Worm (Caenorhabditis elegans) whole organism, L2 larva: Measurements from ENCODE around the gene wdr-37.

Experiments used
- C34F6.9 ChIP-seq: fragments of 150-350 bp; optimal IDR thresholded peaks from 2 replicates; lab custom pipeline; 2014; ENCODE audit warnings: missing biosample characterization, missing genetic modification characterization
- F13H6.1 ChIP-seq: sonication (generic microtip); optimal IDR thresholded peaks from 2 replicates; lab custom pipeline; 2016; ENCODE audit warnings: missing genetic modification characterization, missing compliant biosample characterization
- R02D3.7 ChIP-seq: fragments of 150-350 bp; optimal IDR thresholded peaks from 2 replicates; lab custom pipeline; 2014; ENCODE audit warnings: missing biosample characterization, missing genetic modification characterization
- Y55F3AM.14 ChIP-seq: fragments of 200-800 bp; sonication (Bioruptor generic); optimal IDR thresholded peaks from 2 replicates; lab custom pipeline; 2018; ENCODE audit warnings: mild to moderate bottlenecking, missing genetic modification characterization, missing compliant biosample characterization
- ZK546.5 ChIP-seq: sonication (generic microtip); optimal IDR thresholded peaks from 2 replicates; lab custom pipeline; 2017; ENCODE audit warnings: missing biosample characterization, missing genetic modification characterization
- alr-1 ChIP-seq: fragments of 150-350 bp; optimal IDR thresholded peaks from 2 replicates; lab custom pipeline; 2014; ENCODE audit warnings: missing biosample characterization, missing genetic modification characterization
- aly-2 ChIP-seq: fragments of 150-350 bp; optimal IDR thresholded peaks from 2 replicates; lab custom pipeline; 2014; ENCODE audit warnings: missing biosample characterization, missing genetic modification characterization
- ama-1 ChIP-seq: fragments of 150-350 bp; optimal IDR thresholded peaks from 2 replicates; lab custom pipeline; 2018; ENCODE audit warnings: inconsistent platforms
- blmp-1 ChIP-seq: sonication (generic microtip); optimal IDR thresholded peaks from 2 replicates; lab custom pipeline; 2017; ENCODE audit warnings: missing genetic modification characterization, mild to moderate bottlenecking, missing compliant biosample characterization, antibody characterized with exemption, moderate library complexity; ENCODE audit not compliant: insufficient read depth
- ceh-16 ChIP-seq: fragments of 150-350 bp; optimal IDR thresholded peaks from 2 replicates; lab custom pipeline; 2014; ENCODE audit warnings: missing biosample characterization, missing genetic modification characterization
- crh-2 ChIP-seq: sonication (generic microtip); optimal IDR thresholded peaks from 2 replicates; lab custom pipeline; 2017; ENCODE audit warnings: missing biosample characterization, missing genetic modification characterization
- dmd-4 ChIP-seq: sonication (generic microtip); optimal IDR thresholded peaks from 2 replicates; lab custom pipeline; 2017; ENCODE audit warnings: missing biosample characterization, missing genetic modification characterization
- egl-27 ChIP-seq: sonication (generic microtip); optimal IDR thresholded peaks from 3 replicates; lab custom pipeline; 2017; ENCODE audit warnings: missing biosample characterization, missing genetic modification reagents, missing genetic modification characterization
- elt-1 ChIP-seq: fragments of 150-350 bp; optimal IDR thresholded peaks from 2 replicates; lab custom pipeline; 2014; ENCODE audit warnings: missing biosample characterization, missing genetic modification characterization
- elt-3 ChIP-seq: sonication (generic microtip); optimal IDR thresholded peaks from 2 replicates; lab custom pipeline; 2017; ENCODE audit warnings: missing biosample characterization, missing genetic modification characterization
- fos-1 ChIP-seq: fragments of 150-350 bp; optimal IDR thresholded peaks from 2 replicates; lab custom pipeline; 2014; ENCODE audit warnings: missing biosample characterization, missing genetic modification characterization
- gmeb-1 ChIP-seq: fragments of 150-350 bp; optimal IDR thresholded peaks from 2 replicates; lab custom pipeline; 2014; ENCODE audit warnings: missing biosample characterization, missing genetic modification characterization
- lin-11 ChIP-seq: fragments of 150-350 bp; sonication (generic microtip); optimal IDR thresholded peaks from 2 replicates; lab custom pipeline; 2014; ENCODE audit warnings: missing biosample characterization, missing genetic modification characterization, inconsistent platforms, mixed read lengths
- lin-13 ChIP-seq: fragments of 150-350 bp; optimal IDR thresholded peaks from 2 replicates; lab custom pipeline; 2014; ENCODE audit warnings: missing biosample characterization, missing genetic modification reagents, missing genetic modification characterization
- lin-39 ChIP-seq: fragments of 150-350 bp; optimal IDR thresholded peaks from 2 replicates; lab custom pipeline; 2014; ENCODE audit warnings: missing biosample characterization, missing genetic modification reagents, missing genetic modification characterization
- lsy-2 ChIP-seq, 2 experiments: fragments of 150-350 bp in 1 of 2; sonication (generic microtip) in 1 of 2; optimal IDR thresholded peaks; 2 replicates each; lab custom pipeline; 2014 to 2017; ENCODE audit warnings: missing biosample characterization in 2 of 2, missing genetic modification characterization in 2 of 2
- mab-5 ChIP-seq: fragments of 150-350 bp; optimal IDR thresholded peaks from 2 replicates; lab custom pipeline; 2014; ENCODE audit warnings: missing biosample characterization, missing genetic modification characterization
- mdl-1 ChIP-seq, 2 experiments: fragments of 150-350 bp in 1 of 2; sonication (generic microtip) in 1 of 2; optimal IDR thresholded peaks; 2 replicates each; lab custom pipeline; 2017; ENCODE audit warnings: missing biosample characterization in 2 of 2, missing genetic modification characterization in 2 of 2
- nhr-10 ChIP-seq: sonication (generic microtip); optimal IDR thresholded peaks from 2 replicates; lab custom pipeline; 2017; ENCODE audit warnings: missing biosample characterization, missing genetic modification characterization
- nhr-11 ChIP-seq: fragments of 150-350 bp; optimal IDR thresholded peaks from 2 replicates; lab custom pipeline; 2014; ENCODE audit warnings: missing biosample characterization, missing genetic modification characterization
- nhr-12 ChIP-seq: fragments of 150-350 bp; optimal IDR thresholded peaks from 2 replicates; lab custom pipeline; 2014; ENCODE audit warnings: missing biosample characterization, missing genetic modification characterization
- nhr-129 ChIP-seq: fragments of 150-350 bp; optimal IDR thresholded peaks from 2 replicates; lab custom pipeline; 2014; ENCODE audit warnings: missing biosample characterization, missing genetic modification characterization
- nhr-21 ChIP-seq: fragments of 150-350 bp; optimal IDR thresholded peaks from 2 replicates; lab custom pipeline; 2014; ENCODE audit warnings: missing biosample characterization, missing genetic modification characterization
- nhr-23 ChIP-seq: fragments of 150-350 bp; optimal IDR thresholded peaks from 2 replicates; lab custom pipeline; 2014; ENCODE audit warnings: missing biosample characterization, missing genetic modification reagents, missing genetic modification characterization
- nhr-237 ChIP-seq: fragments of 150-350 bp; optimal IDR thresholded peaks from 2 replicates; lab custom pipeline; 2014; ENCODE audit warnings: missing biosample characterization, missing genetic modification characterization
- nhr-25 ChIP-seq: fragments of 150-350 bp; sonication (generic microtip); optimal IDR thresholded peaks from 3 replicates; lab custom pipeline; 2014; ENCODE audit warnings: missing biosample characterization, missing genetic modification characterization
- nhr-6 ChIP-seq: fragments of 150-350 bp; optimal IDR thresholded peaks from 2 replicates; lab custom pipeline; 2014; ENCODE audit warnings: missing biosample characterization, missing genetic modification characterization
- nhr-77 ChIP-seq: fragments of 150-350 bp; optimal IDR thresholded peaks from 2 replicates; lab custom pipeline; 2014; ENCODE audit warnings: missing biosample characterization, missing genetic modification characterization
- peb-1 ChIP-seq: fragments of 150-350 bp; optimal IDR thresholded peaks from 2 replicates; lab custom pipeline; 2014; ENCODE audit warnings: missing biosample characterization, missing genetic modification characterization
- sem-4 ChIP-seq: fragments of 150-350 bp; optimal IDR thresholded peaks from 2 replicates; lab custom pipeline; 2014; ENCODE audit warnings: missing biosample characterization, missing genetic modification reagents, missing genetic modification characterization
- sma-3 ChIP-seq: sonication (generic microtip); optimal IDR thresholded peaks from 2 replicates; lab custom pipeline; 2016; ENCODE audit warnings: missing genetic modification reagents, missing genetic modification characterization, missing compliant biosample characterization
- sma-9 ChIP-seq, 2 experiments: fragments of 150-350 bp in 1 of 2; sonication (generic microtip) in 1 of 2; optimal IDR thresholded peaks; 2 replicates each; lab custom pipeline; 2014 to 2016; ENCODE audit warnings: missing genetic modification characterization in 2 of 2, mild to moderate bottlenecking in 1 of 2, missing biosample characterization in 1 of 2, missing compliant biosample characterization in 1 of 2, missing genetic modification reagents in 1 of 2, moderate library complexity in 1 of 2
- unc-39 ChIP-seq: fragments of 150-350 bp; optimal IDR thresholded peaks from 2 replicates; lab custom pipeline; 2014; ENCODE audit warnings: missing biosample characterization, missing genetic modification characterization
- unc-55 ChIP-seq: fragments of 150-350 bp; sonication (generic microtip); optimal IDR thresholded peaks from 3 replicates; lab custom pipeline; 2014; ENCODE audit warnings: missing biosample characterization, missing genetic modification reagents, missing genetic modification characterization
- unc-62 ChIP-seq: fragments of 150-350 bp; optimal IDR thresholded peaks from 2 replicates; lab custom pipeline; 2014; ENCODE audit warnings: missing biosample characterization, missing genetic modification reagents, missing genetic modification characterization
- ztf-1 ChIP-seq: fragments of 200-800 bp; sonication (Bioruptor generic); conservative IDR thresholded peaks from 2 replicates; pipeline ENCODE4 v1.3.6; 2022; ENCODE audit warnings: missing genetic modification characterization, missing compliant biosample characterization
- ztf-4 ChIP-seq: fragments of 150-350 bp; optimal IDR thresholded peaks from 2 replicates; lab custom pipeline; 2014; ENCODE audit warnings: missing biosample characterization, missing genetic modification characterization

The wdr-37 gene

ce11 chrIII:5603439-5603986 is 3.7 kb upstream of the wdr-37 start, which contains the start of gene madf-11 (continued):
- peak; percentile 4 for TF ChIP-seq blmp-1 (tag; lab: Kevin White, UChicago)
- TF ChIP-seq elt-3 = no peak

ce11 chrIII:5601999-5602398 is 2.1 kb upstream of the wdr-37 start:
- TF ChIP-seq unc-39 (tag; lab: Kevin White, UChicago) = no peak
- TF ChIP-seq nhr-129 = peak; percentile 87
- TF ChIP-seq sem-4 (tag; lab: Kevin White, UChicago) = peak; percentile 22
- peak; percentile 25 for TF ChIP-seq ceh-16 (tag; lab: Kevin White, UChicago)
- peak; percentile 51 for TF ChIP-seq ztf-4 (tag; lab: Kevin White, UChicago)
- peak; percentile 59 for TF ChIP-seq crh-2
- no peak for TF ChIP-seq alr-1 (tag; lab: Kevin White, UChicago)
- TF ChIP-seq fos-1 = peak; percentile 64
- TF ChIP-seq sma-3 = peak; percentile 76
- TF ChIP-seq sma-9 (GFP tag; optimal IDR thresholded peaks at IDR 0.05; lab: Kevin White, UChicago) = peak; percentile 73
- no peak for TF ChIP-seq sma-9 (tag; optimal IDR thresholded peaks at IDR 0.05; lab: Kevin White, UChicago)
- TF ChIP-seq nhr-77 (tag; lab: Kevin White, UChicago) = no peak
- peak; percentile 62 for TF ChIP-seq gmeb-1 (tag; lab: Kevin White, UChicago)
- peak; percentile 63 for TF ChIP-seq C34F6.9 (tag; lab: Kevin White, UChicago)
- peak; percentile 74 for TF ChIP-seq lin-13 (GFP tag; lab: Kevin White, UChicago)
- peak; percentile 65 for TF ChIP-seq F13H6.1 (tag; lab: Kevin White, UChicago)
- no peak for TF ChIP-seq elt-3
- peak; percentile 63 for TF ChIP-seq nhr-25 (tag; lab: Kevin White, UChicago)
- peak; percentile 13 to 72 for TF ChIP-seq lsy-2 (tag; optimal IDR thresholded peaks at IDR 0.05; lab: Kevin White, UChicago)
- TF ChIP-seq unc-55 (GFP tag; lab: Kevin White, UChicago) = peak; percentile 20
- TF ChIP-seq egl-27 (tag; lab: Kevin White, UChicago) = peak; percentile 58
- peak; percentile 70 for TF ChIP-seq nhr-21 (tag; lab: Kevin White, UChicago)
- TF ChIP-seq mdl-1 (tag; optimal IDR thresholded peaks at IDR 0.05; lab: Kevin White, UChicago) = no peak
- TF ChIP-seq nhr-23 (tag; lab: Kevin White, UChicago) = no peak
- no peak for TF ChIP-seq nhr-237 (tag; lab: Kevin White, UChicago)

- no peak for TF ChIP-seq lin-11
- TF ChIP-seq fos-1 = peak; percentile 73
- TF ChIP-seq mdl-1 (tag; optimal IDR thresholded peaks at IDR 0.05; lab: Kevin White, UChicago) = no peak
- TF ChIP-seq sma-3 = peak; percentile 9
- TF ChIP-seq unc-62 (GFP tag; lab: Kevin White, UChicago) = no peak
Measured at ce11 chrIII:5595445-5595844, 4.4 kb downstream of the wdr-37 start, which contains the start of gene ced-6. TSS of gene ced-6 (plus strand) at chrIII:5595771.

DNA sequence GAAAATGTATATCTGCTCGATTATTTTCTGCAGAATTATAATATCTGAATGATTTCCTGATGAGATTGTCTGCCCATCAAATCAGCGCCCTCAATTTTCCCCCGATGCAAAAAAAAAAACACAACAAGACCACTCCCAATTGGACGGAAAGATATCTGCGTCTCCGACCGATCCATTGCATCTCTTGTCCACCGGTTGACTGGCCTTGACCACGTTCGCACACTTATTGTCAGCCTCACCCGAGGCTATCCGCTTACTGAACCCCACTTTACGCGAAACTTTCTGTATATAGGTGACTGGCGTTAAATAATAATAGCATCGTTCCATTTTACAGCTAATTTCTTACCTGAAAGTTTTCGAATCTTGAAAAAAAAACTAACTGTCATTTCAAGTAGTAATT is 5.5 kb downstream of the wdr-37 start:
- TF ChIP-seq sma-9 (GFP tag; optimal IDR thresholded peaks at IDR 0.05; lab: Kevin White, UChicago) (peak; percentile 7), sma-9 (tag; optimal IDR thresholded peaks at IDR 0.05; lab: Kevin White, UChicago) (no peak), aly-2 (tag; lab: Kevin White, UChicago) (no peak), ZK546.5 (tag; lab: Kevin White, UChicago) (no peak), R02D3.7 (tag; lab: Kevin White, UChicago) (no peak), unc-55 (GFP tag; lab: Kevin White, UChicago) (no peak), lsy-2 (tag; optimal IDR thresholded peaks at IDR 0.05; lab: Kevin White, UChicago) (no peak), ztf-1 (GFP tag; lab: Robert Waterston, UW) (no peak), lin-39 (tag; lab: Kevin White, UChicago) (no peak), nhr-12 (tag; lab: Kevin White, UChicago) (no peak), F13H6.1 (tag; lab: Kevin White, UChicago) (no peak), unc-62 (GFP tag; lab: Kevin White, UChicago) (no peak), lin-13 (GFP tag; lab: Kevin White, UChicago) (no peak), mdl-1 (tag; optimal IDR thresholded peaks at IDR 0.05; lab: Kevin White, UChicago) (no peak), nhr-237 (tag; lab: Kevin White, UChicago) (no peak), ceh-16 (tag; lab: Kevin White, UChicago) (no peak), peb-1 (tag; lab: Kevin White, UChicago) (no peak), unc-39 (tag; lab: Kevin White, UChicago) (no peak), nhr-6 (tag; lab: Kevin White, UChicago) (no peak), fos-1 (peak; percentile 19), nhr-23 (tag; lab: Kevin White, UChicago) (no peak), nhr-129 (no peak), ama-1 (no peak), nhr-21 (tag; lab: Kevin White, UChicago) (peak; percentile 30), elt-1 (tag; lab: Kevin White, UChicago) (no peak), mab-5 (tag; lab: Kevin White, UChicago) (no peak), sem-4 (tag; lab: Kevin White, UChicago) (no peak), elt-3 (no peak), gmeb-1 (tag; lab: Kevin White, UChicago) (no peak), dmd-4 (tag; lab: Kevin White, UChicago) (no peak), sma-3 (peak; percentile 43), nhr-10 (tag; lab: Kevin White, UChicago) (no peak), nhr-77 (tag; lab: Kevin White, UChicago) (no peak), nhr-11 (no peak), alr-1 (tag; lab: Kevin White, UChicago) (no peak), C34F6.9 (tag; lab: Kevin White, UChicago) (no peak), blmp-1 (tag; lab: Kevin White, UChicago) (no peak), lin-11 (no peak), Y55F3AM.14 (no peak), nhr-25 (tag; lab: Kevin White, UChicago) (peak; percentile 71), egl-27 (tag; lab: Kevin White, UChicago) (no peak)
